Fruit fly (Drosophila melanogaster): ENCODE data around the gene Daao2.

DNA sequence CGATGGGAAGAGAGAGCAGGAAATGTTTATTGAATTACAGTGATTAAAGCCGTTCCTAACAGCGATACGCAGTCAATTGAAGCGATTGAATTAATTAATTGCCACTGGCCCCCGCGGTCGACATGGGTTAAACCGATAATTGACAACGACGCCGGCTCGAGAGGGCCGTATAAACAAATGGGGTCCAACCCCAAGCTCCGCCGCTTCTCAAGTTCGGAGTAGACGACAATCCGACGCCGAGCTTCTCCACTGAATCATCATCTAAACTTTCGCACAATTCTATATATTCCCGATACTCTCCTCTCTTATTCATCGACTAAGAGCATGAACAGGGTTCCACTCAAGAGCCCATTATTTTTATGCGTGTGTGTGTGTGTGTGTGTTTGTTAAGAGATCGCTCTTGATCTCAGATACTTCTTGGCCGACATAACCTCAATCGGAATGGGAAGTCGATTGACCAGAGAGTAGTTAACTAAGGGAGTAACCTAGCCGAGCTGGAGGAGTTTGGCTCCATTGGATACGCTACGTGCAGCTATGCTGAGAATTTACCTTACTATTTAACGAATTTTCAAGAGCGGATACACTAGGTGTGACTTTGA, 10.9 kb upstream of the Daao2 start:
- TF ChIP-seq CG9948 (tag; optimal IDR thresholded peaks at IDR 0.05) = no peak
- TF ChIP-seq Ets98B (GFP tag; IDR thresholded peaks at IDR 0.05) = peak; percentile 27; the same call in 1 of the 2 replicates
- no peak for TF ChIP-seq CG13204 (GFP tag; optimal IDR thresholded peaks at IDR 0.05)
- TF ChIP-seq fd96Ca (GFP tag; IDR thresholded peaks at IDR 0.05) = no peak
- no peak; the same call in 1 of the 2 replicates for TF ChIP-seq CG12605 (GFP tag; IDR thresholded peaks at IDR 0.05)
- peak; percentile 13 for TF ChIP-seq EcR (GFP tag; optimal IDR thresholded peaks at IDR 0.05)
- no peak for TF ChIP-seq CG10348 (GFP tag; IDR thresholded peaks at IDR 0.05)
- TF ChIP-seq CG8159 (tag; optimal IDR thresholded peaks at IDR 0.05) = no peak
- TF ChIP-seq rn (GFP tag; IDR thresholded peaks at IDR 0.05) = no peak

Measured in whole organism, pupa.